Worm (Caenorhabditis elegans): ENCODE data around the gene C25H3.14.

ce11 chrII:5668830-5669229, 26.1 kb upstream of the C25H3.14 start, which contains the start of gene C25H3.7:
- TF ChIP-seq ztf-18 (tag; optimal IDR thresholded peaks at IDR 0.05) (no peak), unc-130 (GFP tag; optimal IDR thresholded peaks at IDR 0.05) (no peak), Y53G8AR.9 (GFP tag; conservative IDR thresholded peaks at IDR 0.05) (no peak), nhr-90 (tag; optimal IDR thresholded peaks at IDR 0.05) (no peak), ceh-91 (GFP tag; IDR thresholded peaks at IDR 0.05) (no peak), K11D2.4 (GFP tag; IDR thresholded peaks at IDR 0.05) (no peak)
